Worm (Caenorhabditis elegans) whole organism, young adult: ENCODE measurements around the gene Y41E3.6.

Experiments used
- B0035.1 ChIP-seq: sonication (generic microtip); optimal IDR thresholded peaks from 2 replicates; lab custom pipeline; 2016; ENCODE audit warnings: missing genetic modification characterization, mild to moderate bottlenecking, missing compliant biosample characterization, missing genotype, missing genetic modification reagents
- C06A6.2 ChIP-seq: fragments of 200-800 bp; sonication (Bioruptor generic); conservative IDR thresholded peaks from 2 replicates; pipeline ENCODE4 v1.3.6; 2022; ENCODE audit warnings: missing genetic modification characterization, missing compliant biosample characterization
- D2030.7 ChIP-seq: fragments of 200-800 bp; sonication (Bioruptor generic); IDR thresholded peaks from 2 replicates; pipeline ENCODE4 v1.3.6; 2022; ENCODE audit warnings: missing genetic modification reagents, missing genetic modification characterization, missing compliant biosample characterization
- F10E7.11 ChIP-seq: sonication (generic microtip); optimal IDR thresholded peaks from 2 replicates; lab custom pipeline; 2017; ENCODE audit warnings: mild to moderate bottlenecking, missing genetic modification characterization, moderate library complexity, missing compliant biosample characterization
- F23B12.7 ChIP-seq: sonication (generic microtip); optimal IDR thresholded peaks from 2 replicates; lab custom pipeline; 2017; ENCODE audit warnings: missing genetic modification characterization, mild to moderate bottlenecking, missing compliant biosample characterization, antibody characterized with exemption, moderate library complexity; ENCODE audit not compliant: insufficient read depth
- F33H1.4 ChIP-seq: fragments of 200-800 bp; sonication (Bioruptor generic); IDR thresholded peaks from 2 replicates; pipeline ENCODE4 v1.3.6; 2022; ENCODE audit warnings: missing genetic modification reagents, missing genetic modification characterization, missing compliant biosample characterization
- F55B11.4 ChIP-seq: sonication (generic microtip); optimal IDR thresholded peaks from 2 replicates; lab custom pipeline; 2016; ENCODE audit warnings: missing compliant biosample characterization, missing genetic modification characterization, borderline replicate concordance; ENCODE audit not compliant: insufficient read depth
- attf-5 ChIP-seq: fragments of 200-800 bp; sonication (Bioruptor generic); optimal IDR thresholded peaks from 2 replicates; lab custom pipeline; 2018; ENCODE audit warnings: mild to moderate bottlenecking, missing genetic modification characterization, missing compliant biosample characterization
- attf-6 ChIP-seq: fragments of 200-800 bp; sonication (Bioruptor generic); IDR thresholded peaks from 2 replicates; pipeline ENCODE4 v1.3.6; 2022; ENCODE audit warnings: missing genetic modification reagents, missing genetic modification characterization, missing compliant biosample characterization
- cebp-1 ChIP-seq, 2 experiments: fragments of 200-800 bp in 1 of 2; sonication (Bioruptor generic) in 1 of 2; sonication (generic microtip) in 1 of 2; IDR thresholded peaks in 1 of 2; optimal IDR thresholded peaks in 1 of 2; 2 replicates each; pipeline versions ENCODE4 v1.3.6 to Lab custom; 2017 to 2022; ENCODE audit warnings: missing compliant biosample characterization in 2 of 2, missing genetic modification characterization in 2 of 2, mild to moderate bottlenecking in 1 of 2, missing genetic modification reagents in 1 of 2, moderate library complexity in 1 of 2
- cebp-2 ChIP-seq: fragments of 200-800 bp; sonication (Bioruptor generic); IDR thresholded peaks from 2 replicates; pipeline ENCODE4 v1.3.6; 2022; ENCODE audit warnings: missing genetic modification characterization, missing compliant biosample characterization
- ceh-100 ChIP-seq: fragments of 200-800 bp; sonication (Bioruptor generic); IDR thresholded peaks from 2 replicates; pipeline ENCODE4 v1.3.6; 2022; ENCODE audit warnings: missing genetic modification reagents, missing genetic modification characterization, missing compliant biosample characterization
- ceh-40 ChIP-seq: fragments of 200-800 bp; sonication (Bioruptor generic); IDR thresholded peaks from 2 replicates; pipeline ENCODE4 v1.3.6; 2022; ENCODE audit warnings: missing genetic modification characterization, missing compliant biosample characterization
- ceh-58 ChIP-seq: fragments of 200-800 bp; sonication (Bioruptor generic); IDR thresholded peaks from 2 replicates; pipeline ENCODE4 v1.3.6; 2022; ENCODE audit warnings: missing genetic modification characterization, missing compliant biosample characterization
- ceh-79 ChIP-seq: sonication (generic microtip); optimal IDR thresholded peaks from 2 replicates; lab custom pipeline; 2017; ENCODE audit warnings: mild to moderate bottlenecking, missing genetic modification characterization, missing compliant biosample characterization
- chd-7 ChIP-seq: sonication (generic microtip); optimal IDR thresholded peaks from 2 replicates; lab custom pipeline; 2016; ENCODE audit warnings: mild to moderate bottlenecking, missing genetic modification characterization, moderate library complexity, missing compliant biosample characterization
- dox-1 ChIP-seq: fragments of 200-800 bp; sonication (Bioruptor generic); IDR thresholded peaks from 2 replicates; pipeline ENCODE4 v1.3.6; 2022; ENCODE audit warnings: missing genetic modification reagents, missing genetic modification characterization, missing compliant biosample characterization
- dpff-1 ChIP-seq: sonication (generic microtip); optimal IDR thresholded peaks from 2 replicates; lab custom pipeline; 2017; ENCODE audit warnings: mild to moderate bottlenecking, missing genetic modification characterization, missing compliant biosample characterization
- dpl-1 ChIP-seq: fragments of 150-350 bp; optimal IDR thresholded peaks from 2 replicates; lab custom pipeline; 2014; ENCODE audit warnings: missing biosample characterization, missing genetic modification reagents, missing genetic modification characterization
- egrh-3 ChIP-seq: fragments of 200-800 bp; sonication (Bioruptor generic); IDR thresholded peaks from 2 replicates; pipeline ENCODE4 v1.3.6; 2022; ENCODE audit warnings: missing genetic modification reagents, missing genetic modification characterization, missing compliant biosample characterization
- ekl-4 ChIP-seq: fragments of 200-800 bp; sonication (Bioruptor generic); IDR thresholded peaks from 2 replicates; pipeline ENCODE4 v1.3.6; 2022; ENCODE audit warnings: missing genetic modification reagents, missing genetic modification characterization, missing compliant biosample characterization
- hlh-26 ChIP-seq: fragments of 200-800 bp; sonication (Bioruptor generic); conservative IDR thresholded peaks from 2 replicates; pipeline ENCODE4 v1.3.6; 2022; ENCODE audit warnings: missing genetic modification reagents, missing genetic modification characterization, missing compliant biosample characterization
- hmg-20 ChIP-seq: fragments of 200-800 bp; sonication (Bioruptor generic); IDR thresholded peaks from 2 replicates; pipeline ENCODE4 v1.3.6; 2022; ENCODE audit warnings: missing genetic modification reagents, missing genetic modification characterization, missing compliant biosample characterization
- hsf-1 ChIP-seq: fragments of 200-800 bp; sonication (Bioruptor generic); IDR thresholded peaks from 2 replicates; pipeline ENCODE4 v1.3.6; 2022; ENCODE audit warnings: missing genetic modification reagents, missing genetic modification characterization, missing compliant biosample characterization
- let-526 ChIP-seq: fragments of 200-800 bp; sonication (Bioruptor generic); IDR thresholded peaks from 2 replicates; pipeline ENCODE4 v1.3.6; 2022; ENCODE audit warnings: missing genetic modification reagents, missing genetic modification characterization, missing compliant biosample characterization
- lin-26 ChIP-seq: fragments of 200-800 bp; sonication (Bioruptor generic); IDR thresholded peaks from 2 replicates; pipeline ENCODE4 v1.3.6; 2022; ENCODE audit warnings: missing genetic modification reagents, missing genetic modification characterization, missing compliant biosample characterization
- lin-40 ChIP-seq: sonication (generic microtip); optimal IDR thresholded peaks from 2 replicates; lab custom pipeline; 2016; ENCODE audit warnings: missing genetic modification characterization, mild to moderate bottlenecking, missing compliant biosample characterization, missing genotype, missing genetic modification reagents
- lsl-1 ChIP-seq: fragments of 200-800 bp; sonication (Bioruptor generic); optimal IDR thresholded peaks from 2 replicates; lab custom pipeline; 2018; ENCODE audit warnings: mild to moderate bottlenecking, missing genetic modification characterization, moderate library complexity, missing compliant biosample characterization
- madf-3 ChIP-seq: fragments of 200-800 bp; sonication (Bioruptor generic); IDR thresholded peaks from 2 replicates; pipeline ENCODE4 v1.3.6; 2022; ENCODE audit warnings: missing genetic modification reagents, missing genetic modification characterization, missing compliant biosample characterization
- madf-6 ChIP-seq: fragments of 200-800 bp; sonication (Bioruptor generic); IDR thresholded peaks from 2 replicates; pipeline ENCODE4 v1.3.6; 2022; ENCODE audit warnings: missing genetic modification reagents, missing genetic modification characterization, missing compliant biosample characterization
- mcd-1 ChIP-seq: fragments of 200-800 bp; sonication (Bioruptor generic); IDR thresholded peaks from 2 replicates; pipeline ENCODE4 v1.3.6; 2022; ENCODE audit warnings: missing genetic modification reagents, missing genetic modification characterization, missing compliant biosample characterization
- mes-4 ChIP-seq: sonication (generic microtip); optimal IDR thresholded peaks from 2 replicates; lab custom pipeline; 2016; ENCODE audit warnings: missing genotype, missing genetic modification characterization, missing compliant biosample characterization
- nfyb-1 ChIP-seq: fragments of 200-800 bp; sonication (Bioruptor generic); IDR thresholded peaks from 2 replicates; pipeline ENCODE4 v1.3.6; 2022; ENCODE audit warnings: missing genetic modification reagents, missing genetic modification characterization, missing compliant biosample characterization
- nhr-120 ChIP-seq: fragments of 200-800 bp; sonication (Bioruptor generic); IDR thresholded peaks from 2 replicates; pipeline ENCODE4 v1.3.6; 2022; ENCODE audit warnings: missing genetic modification characterization, missing compliant biosample characterization
- rcor-1 ChIP-seq: fragments of 200-800 bp; sonication (Bioruptor generic); IDR thresholded peaks from 2 replicates; pipeline ENCODE4 v1.3.6; 2022; ENCODE audit warnings: missing genetic modification reagents, missing genetic modification characterization, missing compliant biosample characterization
- rec-8 ChIP-seq, 2 experiments: sonication (generic microtip); optimal IDR thresholded peaks; 2 replicates each; lab custom pipeline; 2016; ENCODE audit warnings: mild to moderate bottlenecking in 2 of 2, missing genetic modification characterization in 2 of 2, missing genetic modification reagents in 2 of 2, missing genotype in 2 of 2, missing biosample characterization in 1 of 2, missing compliant biosample characterization in 1 of 2, moderate library complexity in 1 of 2
- sea-2 ChIP-seq: fragments of 200-800 bp; sonication (Bioruptor generic); IDR thresholded peaks from 2 replicates; pipeline ENCODE4 v1.3.6; 2022; ENCODE audit warnings: missing genetic modification characterization, missing compliant biosample characterization
- snpc-1.3 ChIP-seq: sonication (generic microtip); optimal IDR thresholded peaks from 2 replicates; lab custom pipeline; 2017; ENCODE audit warnings: missing genetic modification characterization, mild to moderate bottlenecking, missing compliant biosample characterization, antibody characterized with exemption, moderate library complexity, missing genotype, missing genetic modification reagents; ENCODE audit not compliant: insufficient read depth
- somi-1 ChIP-seq: fragments of 200-800 bp; sonication (Bioruptor generic); optimal IDR thresholded peaks from 2 replicates; lab custom pipeline; 2018; ENCODE audit warnings: mild to moderate bottlenecking, missing genetic modification characterization, missing compliant biosample characterization
- tbx-9 ChIP-seq: sonication (generic microtip); optimal IDR thresholded peaks from 2 replicates; lab custom pipeline; 2016; ENCODE audit warnings: borderline replicate concordance, missing genetic modification characterization, inconsistent platforms, missing compliant biosample characterization
- tlf-1 ChIP-seq: fragments of 200-800 bp; sonication (Bioruptor generic); optimal IDR thresholded peaks from 2 replicates; lab custom pipeline; 2018; ENCODE audit warnings: mild to moderate bottlenecking, missing genetic modification characterization, missing compliant biosample characterization
- zfh-2 ChIP-seq: fragments of 200-800 bp; sonication (Bioruptor generic); conservative IDR thresholded peaks from 2 replicates; pipeline ENCODE4 v1.3.6; 2022; ENCODE audit warnings: missing genetic modification reagents, missing genetic modification characterization, missing compliant biosample characterization
- ztf-18 ChIP-seq: sonication (generic microtip); optimal IDR thresholded peaks from 2 replicates; lab custom pipeline; 2016; ENCODE audit warnings: missing genotype, mild to moderate bottlenecking, missing genetic modification characterization, missing compliant biosample characterization
- ztf-22 ChIP-seq: fragments of 200-800 bp; sonication (Bioruptor generic); optimal IDR thresholded peaks from 2 replicates; lab custom pipeline; 2018; ENCODE audit warnings: mild to moderate bottlenecking, missing genetic modification characterization, moderate library complexity, missing compliant biosample characterization

The Y41E3.6 gene

ce11 chrIV:15027884-15028283, 21.3 kb downstream of the Y41E3.6 start:
- TF ChIP-seq D2030.7 (GFP tag; lab: Robert Waterston, UW) (no peak), nfyb-1 (peak; percentile 73)
- TF ChIP-seq, all 124 proteins: peak for 1

ce11 chrIV:15028386-15028785, 21.8 kb downstream of the Y41E3.6 start:
- TF ChIP-seq dox-1 (no peak), dpff-1 (tag; lab: Kevin White, UChicago) (no peak), lin-26 (GFP tag; lab: Robert Waterston, UW) (no peak), madf-6 (GFP tag; lab: Robert Waterston, UW) (no peak), tlf-1 (GFP tag; lab: Kevin White, UChicago) (no peak), F33H1.4 (GFP tag; lab: Robert Waterston, UW) (no peak), tbx-9 (tag; lab: Kevin White, UChicago) (no peak), B0035.1 (tag; lab: Kevin White, UChicago) (no peak), egrh-3 (GFP tag; lab: Robert Waterston, UW) (0 out of 2 replicates have a peak, but pooled peaks have one; percentile 35), chd-7 (tag; lab: Kevin White, UChicago) (no peak), zfh-2 (GFP tag; lab: Robert Waterston, UW) (peak; percentile 59), attf-6 (peak; percentile 40; the same call in 1 of the 2 replicates), ekl-4 (no peak), mes-4 (tag; lab: Kevin White, UChicago) (no peak), rcor-1 (GFP tag; lab: Robert Waterston, UW) (no peak), sea-2 (GFP tag; lab: Robert Waterston, UW) (no peak), cebp-1 (GFP tag; IDR thresholded peaks at IDR 0.05; lab: Robert Waterston, UW) (no peak), cebp-1 (tag; optimal IDR thresholded peaks at IDR 0.05; lab: Kevin White, UChicago) (no peak)

DNA sequence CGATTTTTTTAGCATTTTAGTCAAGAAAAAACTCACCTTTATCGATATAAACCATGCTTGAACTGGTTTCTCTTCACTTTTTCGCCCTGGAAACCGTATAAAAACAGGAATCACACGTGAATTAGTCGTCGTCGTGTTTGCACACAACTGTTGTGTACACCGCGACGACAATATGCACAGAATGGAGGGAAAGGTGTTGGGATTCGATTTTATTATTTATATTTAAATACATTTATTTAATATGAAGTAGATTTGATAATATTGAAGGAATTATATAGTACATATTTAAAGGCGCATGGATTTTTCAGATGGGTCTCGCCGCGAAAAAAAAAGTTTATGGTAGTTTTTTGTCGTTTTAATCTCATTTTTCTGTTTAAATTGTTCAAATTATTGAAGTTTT, 22.3 kb downstream of the Y41E3.6 start, which contains the start of gene Y41E3.8:
Gene Y41E3.8 (minus strand): TSS at position 88 of the 400 bp plus-strand sequence.
- TF ChIP-seq F23B12.7 (tag; lab: Kevin White, UChicago) (no peak), madf-6 (GFP tag; lab: Robert Waterston, UW) (peak; percentile 22; the same call in 1 of the 2 replicates), ztf-22 (GFP tag; lab: Kevin White, UChicago) (no peak), hlh-26 (no peak), ceh-100 (GFP tag; lab: Robert Waterston, UW) (no peak), ztf-18 (peak; percentile 68), lin-40 (tag; lab: Kevin White, UChicago) (no peak), F10E7.11 (tag; lab: Kevin White, UChicago) (no peak), nhr-120 (GFP tag; lab: Robert Waterston, UW) (no peak), somi-1 (no peak), mcd-1 (GFP tag; lab: Robert Waterston, UW) (no peak), F55B11.4 (tag; lab: Kevin White, UChicago) (no peak), hmg-20 (GFP tag; lab: Robert Waterston, UW) (no peak), attf-5 (GFP tag; lab: Kevin White, UChicago) (no peak), ceh-40 (GFP tag; lab: Robert Waterston, UW) (no peak), D2030.7 (GFP tag; lab: Robert Waterston, UW) (no peak), rec-8 (tag; optimal IDR thresholded peaks at IDR 0.05; lab: Kevin White, UChicago) (no peak), ceh-79 (tag; lab: Kevin White, UChicago) (no peak), lsl-1 (GFP tag; lab: Kevin White, UChicago) (peak; percentile 60), nfyb-1 (no peak), C06A6.2 (no peak), hsf-1 (GFP tag; lab: Robert Waterston, UW) (no peak), cebp-2 (no peak), ceh-58 (no peak), snpc-1.3 (tag; lab: Kevin White, UChicago) (no peak), let-526 (GFP tag; lab: Robert Waterston, UW) (no peak), dpl-1 (GFP tag; lab: Kevin White, UChicago) (peak; percentile 12), cebp-1 (GFP tag; IDR thresholded peaks at IDR 0.05; lab: Robert Waterston, UW) (no peak), cebp-1 (tag; optimal IDR thresholded peaks at IDR 0.05; lab: Kevin White, UChicago) (peak; percentile 31), lin-26 (GFP tag; lab: Robert Waterston, UW) (no peak), madf-3 (GFP tag; lab: Robert Waterston, UW) (no peak), F33H1.4 (GFP tag; lab: Robert Waterston, UW) (peak; percentile 47; the same call in 1 of the 2 replicates)
